Fruit fly (Drosophila melanogaster) whole organism, wandering third instar larva: ENCODE results near the gene Gcn2.

Experiments
- CG32264 ChIP-seq: fragments of 200-800 bp; sonication (Bioruptor generic); optimal IDR thresholded peaks from 2 replicates; lab custom pipeline; 2016; ENCODE audit warnings: missing biosample characterization, missing genetic modification characterization
- CG9705 ChIP-seq: fragments of 200-800 bp; sonication (Bioruptor generic); optimal IDR thresholded peaks from 2 replicates; lab custom pipeline; 2018; ENCODE audit warnings: missing biosample characterization, mild to moderate bottlenecking, missing genetic modification characterization
- CrebA ChIP-seq: fragments of 200-800 bp; sonication (Bioruptor generic); optimal IDR thresholded peaks from 2 replicates; lab custom pipeline; 2016; ENCODE audit warnings: missing biosample characterization, mild to moderate bottlenecking, missing genetic modification characterization, borderline replicate concordance
- Dfd ChIP-seq: fragments of >200 bp; optimal IDR thresholded peaks from 2 replicates; lab custom pipeline; 2017; ENCODE audit warnings: missing biosample characterization, missing genetic modification characterization
- Dif ChIP-seq: fragments of 200-275, 200-300 bp; sonication (Bioruptor generic); optimal IDR thresholded peaks from 2 replicates; lab custom pipeline; 2018; ENCODE audit warnings: missing biosample characterization, missing genetic modification characterization; ENCODE audit not compliant: partially characterized antibody
- HLH106 ChIP-seq: fragments of 200-800 bp; optimal IDR thresholded peaks from 3 replicates; lab custom pipeline; 2019; ENCODE audit warnings: missing biosample characterization, mild to moderate bottlenecking, missing genetic modification characterization, moderate library complexity
- Hnf4 ChIP-seq: fragments of 200-800 bp; sonication (Bioruptor generic); optimal IDR thresholded peaks from 2 replicates; lab custom pipeline; 2016; ENCODE audit warnings: missing biosample characterization, mild to moderate bottlenecking, missing genetic modification characterization
- Hr78 ChIP-seq: fragments of >200 bp; optimal IDR thresholded peaks from 2 replicates; lab custom pipeline; 2017; ENCODE audit warnings: missing biosample characterization, missing genetic modification characterization
- Hr83 ChIP-seq: fragments of 200-300 bp; sonication (Bioruptor generic); optimal IDR thresholded peaks from 2 replicates; lab custom pipeline; 2016; ENCODE audit warnings: missing biosample characterization, mild to moderate bottlenecking, missing genetic modification characterization, moderate library complexity; ENCODE audit not compliant: poor library complexity, severe bottlenecking
- Myc ChIP-seq: fragments of >200 bp; optimal IDR thresholded peaks from 2 replicates; lab custom pipeline; 2017
- OdsH ChIP-seq: fragments of 200-800 bp; sonication (Bioruptor generic); optimal IDR thresholded peaks from 2 replicates; lab custom pipeline; 2016; ENCODE audit warnings: missing biosample characterization, mild to moderate bottlenecking, missing genetic modification characterization
- Rel ChIP-seq, 2 experiments: fragments of 200-800 bp; sonication (Bioruptor generic) in 1 of 2; optimal IDR thresholded peaks; 2 replicates in 1 of 2; 3 replicates in 1 of 2; lab custom pipeline; 2016 to 2019; ENCODE audit warnings: mild to moderate bottlenecking in 2 of 2, missing biosample characterization in 2 of 2, missing genetic modification characterization in 2 of 2, moderate library complexity in 1 of 2
- Sp1 ChIP-seq: fragments of 200-800 bp; sonication (Bioruptor generic); optimal IDR thresholded peaks from 3 replicates; lab custom pipeline; 2019; ENCODE audit warnings: missing biosample characterization, mild to moderate bottlenecking, missing genetic modification characterization, moderate library complexity
- Vsx2 ChIP-seq: fragments of 200-300, 225-300 bp; sonication (Bioruptor generic); optimal IDR thresholded peaks from 2 replicates; lab custom pipeline; 2018; ENCODE audit warnings: missing biosample characterization, missing genetic modification characterization; ENCODE audit not compliant: partially characterized antibody
- br ChIP-seq: fragments of 200-800 bp; sonication (Bioruptor generic); optimal IDR thresholded peaks from 2 replicates; lab custom pipeline; 2016; ENCODE audit warnings: missing biosample characterization, missing genetic modification characterization
- brk ChIP-seq: fragments of 200-800 bp; sonication (Bioruptor generic); optimal IDR thresholded peaks from 2 replicates; lab custom pipeline; 2016; ENCODE audit warnings: missing biosample characterization, mild to moderate bottlenecking, missing genetic modification characterization
- dl ChIP-seq, 2 experiments: fragments of 175-275, 200-275 bp in 1 of 2; fragments of 200-275 bp in 1 of 2; sonication (Bioruptor generic); optimal IDR thresholded peaks; lab custom pipeline; 2018; ENCODE audit warnings: mild to moderate bottlenecking in 2 of 2, missing biosample characterization in 2 of 2, missing genetic modification characterization in 2 of 2, moderate library complexity in 2 of 2; ENCODE audit not compliant: partially characterized antibody in 2 of 2, insufficient read depth in 1 of 2
- dmrt93B ChIP-seq: fragments of 200-800 bp; sonication (Bioruptor generic); optimal IDR thresholded peaks from 2 replicates; lab custom pipeline; 2018; ENCODE audit warnings: missing biosample characterization, mild to moderate bottlenecking, missing genetic modification characterization
- dsf ChIP-seq: sonication (Bioruptor generic); optimal IDR thresholded peaks from 2 replicates; lab custom pipeline; 2016; ENCODE audit warnings: missing biosample characterization, missing genetic modification characterization, borderline replicate concordance
- ey ChIP-seq: fragments of 200-800 bp; sonication (Bioruptor generic); optimal IDR thresholded peaks from 2 replicates; lab custom pipeline; 2016; ENCODE audit warnings: missing biosample characterization, missing genetic modification characterization
- foxo ChIP-seq, 2 experiments: fragments of 200-800 bp; sonication (Bioruptor generic); optimal IDR thresholded peaks; 2 replicates in 1 of 2; 3 replicates in 1 of 2; lab custom pipeline; 2016 to 2017; ENCODE audit warnings: missing biosample characterization in 2 of 2, missing genetic modification characterization in 2 of 2
- fru ChIP-seq: fragments of 200-800 bp; sonication (Bioruptor generic); optimal IDR thresholded peaks from 3 replicates; lab custom pipeline; 2016; ENCODE audit warnings: missing biosample characterization, mild to moderate bottlenecking, missing genetic modification characterization
- h ChIP-seq: fragments of 200-800 bp; sonication (Bioruptor generic); optimal IDR thresholded peaks from 3 replicates; lab custom pipeline; 2016; ENCODE audit warnings: missing biosample characterization, mild to moderate bottlenecking, missing genetic modification characterization
- jim ChIP-seq: fragments of 175-275, 200-325 bp; sonication (Bioruptor generic); optimal IDR thresholded peaks from 2 replicates; lab custom pipeline; 2016; ENCODE audit warnings: missing biosample characterization, mild to moderate bottlenecking, missing genetic modification characterization
- lola ChIP-seq: fragments of >200 bp; optimal IDR thresholded peaks from 2 replicates; lab custom pipeline; 2017; ENCODE audit warnings: missing biosample characterization, missing genetic modification characterization
- psq ChIP-seq: fragments of 200-800 bp; sonication (Bioruptor generic); optimal IDR thresholded peaks from 3 replicates; lab custom pipeline; 2017; ENCODE audit warnings: missing biosample characterization, mild to moderate bottlenecking, missing genetic modification characterization, moderate library complexity
- rgr ChIP-seq: fragments of 200-800 bp; sonication (Bioruptor generic); optimal IDR thresholded peaks from 3 replicates; lab custom pipeline; 2016; ENCODE audit warnings: missing biosample characterization, mild to moderate bottlenecking, missing genetic modification characterization
- sage ChIP-seq: fragments of 200-800 bp; sonication (Bioruptor generic); optimal IDR thresholded peaks from 2 replicates; lab custom pipeline; 2016; ENCODE audit warnings: missing biosample characterization, mild to moderate bottlenecking, missing genetic modification characterization
- sv ChIP-seq: fragments of 200-800 bp; sonication (Bioruptor generic); optimal IDR thresholded peaks from 3 replicates; lab custom pipeline; 2016; ENCODE audit warnings: missing biosample characterization, missing genetic modification characterization
- usp ChIP-seq: fragments of >200 bp; optimal IDR thresholded peaks from 2 replicates; lab custom pipeline; 2017; ENCODE audit warnings: missing biosample characterization, missing genetic modification characterization
- woc ChIP-seq: sonication (Bioruptor generic); optimal IDR thresholded peaks from 2 replicates; lab custom pipeline; 2016; ENCODE audit warnings: missing biosample characterization, mild to moderate bottlenecking, missing genetic modification characterization

The Gcn2 gene

dm6 chr3R:31437420-31438058 is 42.1 kb downstream of the Gcn2 start:
- peak; percentile 35 for TF ChIP-seq CrebA (GFP tag; lab: Kevin White, UChicago)
- peak; percentile 28 for TF ChIP-seq h (GFP tag; lab: Kevin White, UChicago)
- TF ChIP-seq ey (GFP tag; lab: Kevin White, UChicago) = peak; percentile 28
- TF ChIP-seq CG9705 (GFP tag; lab: Kevin White, UChicago) = no peak
- TF ChIP-seq, all 38 proteins: peak for 3

dm6 chr3R:31438856-31439255 is 43.4 kb downstream of the Gcn2 start:
- no peak for TF ChIP-seq Sp1 (GFP tag; lab: Kevin White, UChicago)
- no peak for TF ChIP-seq Rel (GFP tag; optimal IDR thresholded peaks at IDR 0.05; lab: Kevin White, UChicago)
- TF ChIP-seq Rel (tag; optimal IDR thresholded peaks at IDR 0.05; lab: Kevin White, UChicago) = peak; percentile 4

DNA sequence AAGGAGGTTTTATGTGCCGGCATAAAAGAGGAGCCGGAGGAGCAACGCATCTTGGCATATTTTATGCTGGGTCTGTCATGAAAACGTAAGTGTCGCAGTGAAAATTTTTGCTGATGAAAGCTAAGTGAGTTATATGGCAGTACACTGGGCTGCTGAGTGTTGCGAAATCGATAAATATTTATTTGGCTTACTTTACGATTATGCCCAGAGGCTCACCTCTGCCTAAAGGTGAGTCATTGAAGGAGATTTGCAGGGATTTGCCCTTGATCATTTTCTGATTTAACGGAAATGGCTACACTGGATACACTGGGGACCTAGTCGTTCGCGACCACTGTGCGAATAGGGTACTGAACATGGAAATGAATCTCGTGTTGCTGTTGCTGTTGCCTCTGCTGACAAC is 44.5 kb downstream of the Gcn2 start:
- no peak for TF ChIP-seq Hr78 (GFP tag; lab: Kevin White, UChicago)
- no peak for TF ChIP-seq Myc (lab: Kevin White, UChicago)
- TF ChIP-seq jim (GFP tag; lab: Kevin White, UChicago) = no peak
- no peak for TF ChIP-seq Dfd
- TF ChIP-seq, all 38 proteins: peak for 0

DNA sequence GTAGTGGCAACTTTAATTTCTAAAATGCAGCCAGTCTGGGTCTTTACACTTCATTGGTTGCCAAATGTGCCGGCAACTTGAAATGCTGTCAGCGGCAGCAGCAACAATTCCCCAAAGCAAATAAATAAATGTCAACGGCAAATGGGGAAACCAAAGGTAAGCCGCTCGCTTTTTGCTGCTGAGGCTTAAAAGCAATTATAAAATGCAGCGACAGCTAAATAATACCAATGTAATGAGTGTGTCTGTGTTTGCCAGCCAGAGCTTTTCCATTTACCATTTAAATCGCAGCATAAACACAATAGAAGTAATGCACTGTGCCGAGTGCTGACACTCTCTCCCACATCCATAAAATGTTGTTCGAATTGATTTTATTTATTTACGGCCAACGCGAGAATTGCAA is 45.1 kb downstream of the Gcn2 start:
- TF ChIP-seq CG32264 (GFP tag; lab: Kevin White, UChicago) = no peak
- no peak for TF ChIP-seq Dif (GFP tag; lab: Kevin White, UChicago)
- TF ChIP-seq dmrt93B (GFP tag; lab: Kevin White, UChicago) = no peak
- no peak for TF ChIP-seq brk (GFP tag; lab: Kevin White, UChicago)
- TF ChIP-seq CG9705 (GFP tag; lab: Kevin White, UChicago) = no peak

DNA sequence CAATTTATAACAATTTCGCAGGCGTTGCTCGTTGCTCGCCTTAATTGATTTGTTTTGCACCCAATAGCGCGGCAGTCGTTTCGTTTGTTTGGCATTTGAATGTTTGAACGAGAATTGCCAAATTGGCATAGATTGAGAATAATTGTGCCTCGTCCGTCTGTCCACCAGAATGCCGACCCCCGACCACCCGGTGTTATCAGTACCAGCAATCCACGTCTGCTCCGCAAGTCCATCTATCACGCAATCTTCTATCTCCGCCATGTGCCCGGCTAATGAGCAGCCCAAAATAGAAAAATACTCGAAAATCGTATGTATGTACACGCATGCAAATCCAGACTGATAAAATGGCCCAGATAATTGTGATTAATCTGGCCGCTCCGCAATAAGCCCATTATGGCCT is 47.6 kb downstream of the Gcn2 start:
- TF ChIP-seq sage (GFP tag; lab: Kevin White, UChicago) (no peak), dmrt93B (GFP tag; lab: Kevin White, UChicago) (no peak), ey (GFP tag; lab: Kevin White, UChicago) (no peak), lola (GFP tag; lab: Kevin White, UChicago) (no peak), rgr (GFP tag; lab: Kevin White, UChicago) (no peak), h (GFP tag; lab: Kevin White, UChicago) (no peak), Hnf4 (GFP tag; lab: Kevin White, UChicago) (no peak), CG9705 (GFP tag; lab: Kevin White, UChicago) (no peak), Dif (GFP tag; lab: Kevin White, UChicago) (no peak), dsf (GFP tag; lab: Kevin White, UChicago) (no peak), sv (GFP tag; lab: Kevin White, UChicago) (no peak), br (GFP tag; lab: Kevin White, UChicago) (no peak), Vsx2 (no peak), jim (GFP tag; lab: Kevin White, UChicago) (no peak), foxo (GFP tag; optimal IDR thresholded peaks at IDR 0.05; lab: Kevin White, UChicago) (no peak), HLH106 (tag; lab: Kevin White, UChicago) (no peak), dl (GFP tag; optimal IDR thresholded peaks at IDR 0.05; lab: Kevin White, UChicago; ENCODE audit: insufficient read depth in 1 of 2, partially characterized antibody in 2 of 2) (no peak), usp (GFP tag; lab: Kevin White, UChicago) (no peak), Hr78 (GFP tag; lab: Kevin White, UChicago) (no peak)

DNA sequence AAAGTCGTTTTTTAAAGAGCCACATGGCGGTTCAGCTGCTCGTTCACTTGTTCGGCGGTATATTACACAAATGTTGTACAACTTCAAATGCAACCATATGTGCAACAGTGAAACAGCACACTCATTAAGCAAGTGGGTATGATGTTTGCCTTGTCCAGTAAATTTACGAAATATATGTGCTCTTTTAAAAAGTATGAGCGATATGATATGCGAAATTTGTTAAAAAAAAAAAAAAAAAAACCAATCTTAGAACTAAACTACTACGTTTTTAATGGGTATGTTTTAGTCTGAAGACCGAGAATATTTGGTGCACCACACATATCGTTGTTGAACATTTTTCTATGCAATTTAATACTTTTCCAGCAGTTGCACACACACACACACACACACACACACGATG is 48.0 kb downstream of the Gcn2 start:
- TF ChIP-seq fru (GFP tag; lab: Kevin White, UChicago) (peak; percentile 18), woc (GFP tag; lab: Kevin White, UChicago) (no peak), Hr83 (GFP tag; lab: Kevin White, UChicago) (no peak), OdsH (GFP tag; lab: Kevin White, UChicago) (peak; percentile 8), h (GFP tag; lab: Kevin White, UChicago) (peak; percentile 37), foxo (GFP tag; optimal IDR thresholded peaks at IDR 0.05; lab: Kevin White, UChicago) (peak in 1 of 2 experiments; percentile 11), psq (GFP tag; lab: Kevin White, UChicago) (peak; percentile 22)
